Fruit fly (Drosophila melanogaster) whole organism, prepupa: ENCODE results near the gene CrebA.

Experiments used
- Blimp-1 ChIP-seq: fragments of 200-800 bp; sonication (Bioruptor generic); optimal IDR thresholded peaks from 3 replicates; lab custom pipeline; 2017; ENCODE audit warnings: missing biosample characterization, missing genetic modification characterization, mild to moderate bottlenecking, moderate library complexity, missing genetic modification reagents
- CG10669 ChIP-seq: fragments of 200-800 bp; sonication (Bioruptor generic); optimal IDR thresholded peaks from 3 replicates; lab custom pipeline; 2018; ENCODE audit warnings: missing biosample characterization, mild to moderate bottlenecking, missing genetic modification characterization, moderate library complexity
- CG11294 ChIP-seq: fragments of 200-800 bp; sonication (Bioruptor generic); IDR thresholded peaks from 2 replicates; pipeline ENCODE4 v1.3.6; 2022; ENCODE audit warnings: missing biosample characterization, missing genetic modification characterization
- CG11762 ChIP-seq: fragments of 200-800 bp; sonication (Bioruptor generic); optimal IDR thresholded peaks from 3 replicates; lab custom pipeline; 2016; ENCODE audit warnings: missing biosample characterization, missing genetic modification characterization; ENCODE audit not compliant: insufficient read depth
- CG11902 ChIP-seq: fragments of 200-800 bp; sonication (Bioruptor generic); optimal IDR thresholded peaks from 3 replicates; lab custom pipeline; 2016; ENCODE audit warnings: missing biosample characterization, missing genetic modification characterization
- CG15336 ChIP-seq: fragments of 200-800 bp; sonication (Bioruptor generic); IDR thresholded peaks from 2 replicates; pipeline ENCODE4 v1.3.6; 2022; ENCODE audit warnings: missing biosample characterization, missing genetic modification characterization
- CG1621 ChIP-seq: fragments of 200-800 bp; sonication (Bioruptor generic); optimal IDR thresholded peaks from 3 replicates; lab custom pipeline; 2018; ENCODE audit warnings: missing biosample characterization, mild to moderate bottlenecking, missing genetic modification characterization
- CG16779 ChIP-seq: fragments of 200-800 bp; sonication (Bioruptor generic); optimal IDR thresholded peaks from 3 replicates; lab custom pipeline; 2017; ENCODE audit warnings: missing biosample characterization, mild to moderate bottlenecking, missing genetic modification characterization
- CG31627 ChIP-seq: fragments of 200-800 bp; sonication (Bioruptor generic); optimal IDR thresholded peaks from 3 replicates; lab custom pipeline; 2016; ENCODE audit warnings: missing biosample characterization, missing genetic modification characterization
- CG32006 ChIP-seq: fragments of 200-800 bp; sonication (Bioruptor generic); optimal IDR thresholded peaks from 3 replicates; lab custom pipeline; 2017; ENCODE audit warnings: missing biosample characterization, mild to moderate bottlenecking, missing genetic modification characterization
- CG3919 ChIP-seq: fragments of 200-800 bp; sonication (Bioruptor generic); optimal IDR thresholded peaks from 3 replicates; lab custom pipeline; 2016; ENCODE audit warnings: missing biosample characterization, missing genetic modification characterization
- CG6163 ChIP-seq: fragments of 200-800 bp; sonication (Bioruptor generic); IDR thresholded peaks from 3 replicates; pipeline ENCODE4 v1.3.6; 2022; ENCODE audit warnings: missing biosample characterization, missing genetic modification characterization
- CG6276 ChIP-seq: fragments of 200-800 bp; sonication (Bioruptor generic); optimal IDR thresholded peaks from 2 replicates; lab custom pipeline; 2017; ENCODE audit warnings: missing biosample characterization, mild to moderate bottlenecking, missing genetic modification characterization
- CG6792 ChIP-seq: fragments of 200-800 bp; sonication (Bioruptor generic); optimal IDR thresholded peaks from 3 replicates; lab custom pipeline; 2016; ENCODE audit warnings: missing biosample characterization, missing genetic modification characterization
- CG6854 ChIP-seq: fragments of 200-800 bp; sonication (Bioruptor generic); optimal IDR thresholded peaks from 2 replicates; lab custom pipeline; 2017; ENCODE audit warnings: missing biosample characterization, mild to moderate bottlenecking, missing genetic modification characterization
- CG7368 ChIP-seq: fragments of 200-800 bp; sonication (Bioruptor generic); optimal IDR thresholded peaks from 3 replicates; lab custom pipeline; 2016; ENCODE audit warnings: missing biosample characterization, missing genetic modification characterization
- CG8119 ChIP-seq: fragments of 200-800 bp; sonication (Bioruptor generic); IDR thresholded peaks from 3 replicates; pipeline ENCODE4 v1.3.6; 2022; ENCODE audit warnings: missing biosample characterization, missing genetic modification characterization
- CG8319 ChIP-seq: fragments of 200-800 bp; sonication (Bioruptor generic); optimal IDR thresholded peaks from 3 replicates; lab custom pipeline; 2016; ENCODE audit warnings: missing biosample characterization, missing genetic modification characterization
- CG8632 ChIP-seq: fragments of 200-800 bp; sonication (Bioruptor generic); optimal IDR thresholded peaks from 3 replicates; lab custom pipeline; 2016; ENCODE audit warnings: missing biosample characterization, missing genetic modification characterization
- CG9139 ChIP-seq: fragments of 200-800 bp; sonication (Bioruptor generic); optimal IDR thresholded peaks from 3 replicates; lab custom pipeline; 2017; ENCODE audit warnings: missing biosample characterization, mild to moderate bottlenecking, missing genetic modification characterization
- Eip75B ChIP-seq: fragments of 200-800 bp; sonication (Bioruptor generic); optimal IDR thresholded peaks from 3 replicates; lab custom pipeline; 2016; ENCODE audit warnings: missing biosample characterization, missing genetic modification characterization
- Eip78C ChIP-seq: fragments of 200-800 bp; sonication (Bioruptor generic); peaks from one replicate; lab custom pipeline; 2016; ENCODE audit warnings: missing biosample characterization, missing genetic modification characterization
- Eip93F ChIP-seq: fragments of 200-800 bp; sonication (Bioruptor generic); optimal IDR thresholded peaks from 2 replicates; lab custom pipeline; 2016; ENCODE audit warnings: missing biosample characterization, mild to moderate bottlenecking, missing genetic modification characterization
- Ets21C ChIP-seq: fragments of 200-800 bp; sonication (Bioruptor generic); optimal IDR thresholded peaks from 3 replicates; lab custom pipeline; 2016; ENCODE audit warnings: missing biosample characterization, missing genetic modification characterization
- Ets96B ChIP-seq: fragments of 200-800 bp; optimal IDR thresholded peaks from 2 replicates; lab custom pipeline; 2019; ENCODE audit warnings: missing biosample characterization, mild to moderate bottlenecking, missing genetic modification characterization, moderate library complexity
- Gug ChIP-seq: fragments of 200-800 bp; sonication (Bioruptor generic); IDR thresholded peaks from 2 replicates; pipeline ENCODE4 v1.3.6; 2022; ENCODE audit warnings: missing biosample characterization, missing genetic modification characterization
- Hr38 ChIP-seq: sonication (Bioruptor generic); optimal IDR thresholded peaks from 2 replicates; lab custom pipeline; 2016; ENCODE audit warnings: missing biosample characterization, missing genetic modification characterization
- Hr39 ChIP-seq: fragments of 200-800 bp; sonication (Bioruptor generic); optimal IDR thresholded peaks from 2 replicates; lab custom pipeline; 2016; ENCODE audit warnings: missing biosample characterization, missing genetic modification characterization
- Hr4 ChIP-seq: fragments of 200-800 bp; sonication (Bioruptor generic); optimal IDR thresholded peaks from 3 replicates; lab custom pipeline; 2016; ENCODE audit warnings: missing biosample characterization, missing genetic modification characterization
- Lpt ChIP-seq: fragments of 200-800 bp; sonication (Bioruptor generic); optimal IDR thresholded peaks from 3 replicates; lab custom pipeline; 2016; ENCODE audit warnings: missing biosample characterization, missing genetic modification characterization
- Met ChIP-seq: fragments of 200-800 bp; sonication (Bioruptor generic); optimal IDR thresholded peaks from 3 replicates; lab custom pipeline; 2016; ENCODE audit warnings: missing biosample characterization, missing genetic modification characterization
- OdsH ChIP-seq: fragments of 200-800 bp; sonication (Bioruptor generic); optimal IDR thresholded peaks from 3 replicates; lab custom pipeline; 2016; ENCODE audit warnings: missing biosample characterization, missing genetic modification characterization
- Smox ChIP-seq: fragments of 200-800 bp; sonication (Bioruptor generic); optimal IDR thresholded peaks from 3 replicates; lab custom pipeline; 2016; ENCODE audit warnings: missing biosample characterization, missing genetic modification characterization
- Sox102F ChIP-seq: fragments of 200-800 bp; sonication (Bioruptor generic); optimal IDR thresholded peaks from 2 replicates; lab custom pipeline; 2016; ENCODE audit warnings: missing biosample characterization, mild to moderate bottlenecking, missing genetic modification characterization
- Sox14 ChIP-seq: fragments of 200-800 bp; sonication (Bioruptor generic); optimal IDR thresholded peaks from 3 replicates; lab custom pipeline; 2016; ENCODE audit warnings: missing biosample characterization, missing genetic modification characterization
- Sox15 ChIP-seq: fragments of 200-800 bp; sonication (Bioruptor generic); optimal IDR thresholded peaks from 3 replicates; lab custom pipeline; 2016; ENCODE audit warnings: missing biosample characterization, missing genetic modification characterization
- achi ChIP-seq: fragments of 200-800 bp; sonication (Bioruptor generic); optimal IDR thresholded peaks from 3 replicates; lab custom pipeline; 2016; ENCODE audit warnings: missing biosample characterization, missing genetic modification characterization
- acj6 ChIP-seq: fragments of 200-800 bp; sonication (Bioruptor generic); optimal IDR thresholded peaks from 3 replicates; lab custom pipeline; 2016; ENCODE audit warnings: missing biosample characterization, missing genetic modification characterization
- cyc ChIP-seq: fragments of 200-800 bp; sonication (Bioruptor generic); optimal IDR thresholded peaks from 3 replicates; lab custom pipeline; 2016; ENCODE audit warnings: missing biosample characterization, missing genetic modification characterization
- dac ChIP-seq: fragments of 200-800 bp; sonication (Bioruptor generic); optimal IDR thresholded peaks from 2 replicates; lab custom pipeline; 2017; ENCODE audit warnings: missing biosample characterization, mild to moderate bottlenecking, missing genetic modification characterization
- dsx ChIP-seq: fragments of 200-800 bp; optimal IDR thresholded peaks from 3 replicates; lab custom pipeline; 2019; ENCODE audit warnings: missing biosample characterization, mild to moderate bottlenecking, missing genetic modification characterization, moderate library complexity; ENCODE audit not compliant: poor library complexity, severe bottlenecking
- eg ChIP-seq: fragments of 200-800 bp; sonication (Bioruptor generic); IDR thresholded peaks from 3 replicates; pipeline ENCODE4 v1.3.6; 2022; ENCODE audit warnings: missing biosample characterization, missing genetic modification characterization
- esn ChIP-seq: fragments of 200-800 bp; sonication (Bioruptor generic); optimal IDR thresholded peaks from 2 replicates; lab custom pipeline; 2016; ENCODE audit warnings: missing biosample characterization, mild to moderate bottlenecking, missing genetic modification characterization, moderate library complexity
- fd59A ChIP-seq: fragments of 200-800 bp; sonication (Bioruptor generic); optimal IDR thresholded peaks from 2 replicates; lab custom pipeline; 2017; ENCODE audit warnings: missing biosample characterization, mild to moderate bottlenecking, missing genetic modification characterization, missing genetic modification reagents
- fd85E ChIP-seq: fragments of 200-800 bp; sonication (Bioruptor generic); optimal IDR thresholded peaks from 3 replicates; lab custom pipeline; 2016; ENCODE audit warnings: missing biosample characterization, missing genetic modification characterization
- lz ChIP-seq: fragments of 200-800 bp; sonication (Bioruptor generic); optimal IDR thresholded peaks from 3 replicates; lab custom pipeline; 2016; ENCODE audit warnings: missing biosample characterization, missing genetic modification characterization
- net ChIP-seq: fragments of 200-800 bp; sonication (Bioruptor generic); optimal IDR thresholded peaks from 3 replicates; lab custom pipeline; 2016; ENCODE audit warnings: missing biosample characterization, missing genetic modification characterization
- salr ChIP-seq, 2 experiments: fragments of 200-800 bp; sonication (Bioruptor generic); optimal IDR thresholded peaks; 3 replicates each; lab custom pipeline; 2016 to 2018; ENCODE audit warnings: missing biosample characterization in 2 of 2, missing genetic modification characterization in 2 of 2, mild to moderate bottlenecking in 1 of 2
- spab ChIP-seq: fragments of 200-800 bp; sonication (Bioruptor generic); optimal IDR thresholded peaks from 2 replicates; lab custom pipeline; 2017; ENCODE audit warnings: missing biosample characterization, mild to moderate bottlenecking, missing genetic modification characterization, missing genetic modification reagents
- ss ChIP-seq, 2 experiments: fragments of 200-800 bp; sonication (Bioruptor generic); optimal IDR thresholded peaks; 2 replicates in 1 of 2; 3 replicates in 1 of 2; lab custom pipeline; 2017 to 2018; ENCODE audit warnings: mild to moderate bottlenecking in 2 of 2, missing biosample characterization in 2 of 2, missing genetic modification characterization in 2 of 2, moderate library complexity in 1 of 2
- svp ChIP-seq: fragments of 200-800 bp; sonication (Bioruptor generic); peaks from one replicate; lab custom pipeline; 2016; ENCODE audit warnings: missing biosample characterization, missing genetic modification characterization
- topi ChIP-seq: fragments of 200-800 bp; sonication (Bioruptor generic); optimal IDR thresholded peaks from 3 replicates; lab custom pipeline; 2016; ENCODE audit warnings: missing biosample characterization, missing genetic modification characterization
- vri ChIP-seq: fragments of 200-800 bp; sonication (Bioruptor generic); optimal IDR thresholded peaks from 3 replicates; lab custom pipeline; 2016; ENCODE audit warnings: missing biosample characterization, mild to moderate bottlenecking, missing genetic modification characterization

The CrebA gene

DNA sequence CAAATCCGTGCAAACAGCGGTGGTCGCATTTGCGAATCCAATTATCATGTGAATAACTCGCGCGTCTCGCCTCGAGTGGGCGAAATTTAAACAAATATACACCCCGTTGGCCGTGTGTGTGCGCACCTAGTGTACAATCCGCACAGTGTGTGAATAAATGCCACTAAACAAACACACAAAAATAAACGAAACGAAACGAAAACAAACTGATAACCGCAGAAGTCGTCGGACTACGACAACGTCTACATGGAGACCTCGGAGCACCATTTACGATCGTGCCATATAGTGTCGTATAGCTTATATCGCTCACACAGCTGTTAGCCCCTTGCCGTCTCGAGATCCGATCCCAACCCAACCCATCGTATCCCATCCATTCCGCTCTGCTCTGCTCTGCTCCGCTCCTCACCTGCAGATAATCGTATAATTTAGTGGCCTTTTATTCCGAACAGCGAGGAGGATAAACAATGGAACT is 31.3 kb downstream of the CrebA start:
- TF ChIP-seq Sox102F (GFP tag; lab: Kevin White, UChicago) (no peak), Hr39 (no peak), fd59A (GFP tag; lab: Kevin White, UChicago) (no peak), topi (peak; percentile 1), CG32006 (GFP tag; lab: Kevin White, UChicago) (no peak), Sox14 (GFP tag; lab: Kevin White, UChicago) (peak; percentile 45), net (GFP tag; lab: Kevin White, UChicago) (no peak), acj6 (GFP tag; lab: Kevin White, UChicago) (no peak), CG11762 (GFP tag; lab: Kevin White, UChicago) (no peak), Gug (GFP tag; lab: Robert Waterston, UW) (no peak), Eip93F (no peak), CG7368 (GFP tag; lab: Kevin White, UChicago) (no peak), Blimp-1 (GFP tag; lab: Kevin White, UChicago) (no peak), CG9139 (GFP tag; lab: Kevin White, UChicago) (no peak), Hr4 (GFP tag; lab: Kevin White, UChicago) (no peak), CG11902 (GFP tag; lab: Kevin White, UChicago) (no peak), dsx (GFP tag; lab: Kevin White, UChicago) (no peak), lz (GFP tag; lab: Kevin White, UChicago) (no peak), Ets21C (GFP tag; lab: Kevin White, UChicago) (no peak), Sox15 (no peak), CG6792 (GFP tag; lab: Kevin White, UChicago) (no peak), eg (GFP tag; lab: Robert Waterston, UW) (peak; percentile 6; the same call in 1 of the 3 replicates), cyc (GFP tag; lab: Kevin White, UChicago) (no peak), spab (GFP tag; lab: Kevin White, UChicago) (no peak), achi (GFP tag; lab: Kevin White, UChicago) (no peak), Ets96B (no peak), CG11294 (no peak), CG10669 (GFP tag; lab: Kevin White, UChicago) (no peak), fd85E (GFP tag; lab: Kevin White, UChicago) (no peak), Eip75B (GFP tag; lab: Kevin White, UChicago) (no peak), CG31627 (GFP tag; lab: Kevin White, UChicago) (no peak), CG8319 (peak; percentile 76), Smox (GFP tag; lab: Kevin White, UChicago) (no peak), CG6854 (GFP tag; lab: Kevin White, UChicago) (peak; percentile 13), CG3919 (GFP tag; lab: Kevin White, UChicago) (no peak), CG16779 (tag; lab: Kevin White, UChicago) (peak; percentile 51), Eip78C (GFP tag; lab: Kevin White, UChicago) (peak; percentile 84), salr (GFP tag; optimal IDR thresholded peaks at IDR 0.05; lab: Kevin White, UChicago) (no peak), CG6276 (GFP tag; lab: Kevin White, UChicago) (no peak), esn (peak; percentile 6), vri (peak; percentile 71), Met (GFP tag; lab: Kevin White, UChicago) (no peak), ss (GFP tag; optimal IDR thresholded peaks at IDR 0.05; lab: Kevin White, UChicago) (peak in 1 of 2 experiments; percentile 32), CG8119 (GFP tag; lab: Robert Waterston, UW) (no peak), CG8632 (GFP tag; lab: Kevin White, UChicago) (no peak), Hr38 (GFP tag; lab: Kevin White, UChicago) (no peak), Lpt (no peak), OdsH (GFP tag; lab: Kevin White, UChicago) (no peak), CG1621 (tag; lab: Kevin White, UChicago) (no peak), CG6163 (GFP tag; lab: Robert Waterston, UW) (peak; percentile 61; the same call in 2 of the 3 replicates), dac (GFP tag; lab: Kevin White, UChicago) (no peak), CG15336 (no peak), svp (GFP tag; lab: Kevin White, UChicago) (peak; percentile 65)
